Worm (Caenorhabditis elegans): ENCODE data around the gene cni-1.

DNA sequence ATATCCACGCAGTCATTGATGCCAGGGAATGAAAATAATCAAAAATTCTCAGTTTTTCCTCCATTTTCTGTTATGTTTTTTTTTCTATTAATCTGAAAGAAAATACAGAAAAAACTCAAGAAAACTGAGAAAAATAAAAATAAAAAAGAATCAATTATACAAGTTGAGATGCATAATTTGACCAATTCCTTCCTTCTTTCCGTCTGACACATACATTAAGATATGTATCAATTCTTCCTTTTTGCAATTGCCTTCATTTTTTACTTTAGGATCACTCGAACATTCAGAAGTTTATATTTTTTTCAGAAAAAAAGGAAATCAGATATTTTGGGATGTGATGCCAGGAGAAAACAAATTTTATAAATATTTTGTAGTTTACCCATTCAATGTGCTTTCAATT is 27.3 kb downstream of the cni-1 start, which contains the start of gene F57B1.5:
- no peak for TF ChIP-seq nhr-21 (tag; optimal IDR thresholded peaks at IDR 0.05)
- TF ChIP-seq ama-1 (optimal IDR thresholded peaks at IDR 0.05) = no peak
- TF ChIP-seq peb-1 (tag; optimal IDR thresholded peaks at IDR 0.05) = no peak
- TF ChIP-seq unc-39 (tag; optimal IDR thresholded peaks at IDR 0.05) = no peak
- no peak for TF ChIP-seq ztf-4 (tag; optimal IDR thresholded peaks at IDR 0.05)
- TF ChIP-seq nhr-129 (tag; optimal IDR thresholded peaks at IDR 0.05) = no peak
- no peak for TF ChIP-seq mab-5 (tag; optimal IDR thresholded peaks at IDR 0.05)
- no peak for TF ChIP-seq ceh-16 (tag; optimal IDR thresholded peaks at IDR 0.05)
- TF ChIP-seq lsy-2 (tag; optimal IDR thresholded peaks at IDR 0.05) = no peak
- TF ChIP-seq lin-13 (GFP tag; optimal IDR thresholded peaks at IDR 0.05) = no peak

Data from whole organism, L2 larva.